Fruit fly (Drosophila melanogaster): ENCODE results near the gene CG13995.

DNA sequence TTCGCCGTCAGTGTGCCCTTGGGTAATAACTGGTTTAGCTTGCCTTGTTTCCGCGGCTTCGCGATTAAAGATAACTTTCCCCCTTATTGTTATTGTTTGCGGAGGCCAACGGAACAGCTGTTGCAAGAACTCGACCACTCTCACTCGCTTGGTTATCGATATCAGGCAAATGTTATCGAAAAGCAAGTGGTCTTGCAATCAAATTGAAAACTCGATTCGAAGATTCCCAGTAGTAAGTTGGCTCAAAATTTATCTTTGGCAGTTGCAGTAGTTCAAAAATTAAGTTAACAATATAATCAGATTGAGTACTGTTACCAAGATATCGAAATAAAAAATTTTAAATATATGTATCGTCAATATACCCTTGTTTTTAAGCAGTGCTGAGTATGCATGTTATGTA is 11.7 kb downstream of the CG13995 start, which contains the start of the genes Fbw5 and CG9147:
- TF ChIP-seq EcR (GFP tag; optimal IDR thresholded peaks at IDR 0.05) (no peak), psq (optimal IDR thresholded peaks at IDR 0.05) (no peak)

All from whole organism.